Fruit fly (Drosophila melanogaster) whole organism, embryonic: ENCODE results near the gene CG8419.
A peak's percentile ranks its signal among the peaks of the same experiment; 100 is the strongest.

Source experiments
- Adf1 ChIP-seq: fragments of 200-800 bp; sonication (Bioruptor generic); IDR thresholded peaks from 2 replicates; pipeline ENCODE4 v1.3.6; 2022; ENCODE audit warnings: missing biosample characterization, missing genetic modification characterization
- Awh ChIP-seq: fragments of 200-800 bp; sonication (Bioruptor generic); IDR thresholded peaks from 2 replicates; pipeline ENCODE4, ENCODE4 v1.3.6; 2022; ENCODE audit warnings: missing biosample characterization, missing genetic modification characterization
- CG10543 ChIP-seq: fragments of 200-800 bp; sonication (Bioruptor generic); optimal IDR thresholded peaks from 3 replicates; lab custom pipeline; 2017; ENCODE audit warnings: missing biosample characterization, mild to moderate bottlenecking, missing genetic modification characterization, moderate library complexity
- CG11247 ChIP-seq: fragments of 200-800 bp; sonication (Bioruptor generic); IDR thresholded peaks from 2 replicates; pipeline ENCODE4 v1.3.6; 2022; ENCODE audit warnings: missing biosample characterization, missing genetic modification characterization
- CG12744 ChIP-seq: fragments of 200-800 bp; sonication (Bioruptor generic); optimal IDR thresholded peaks from 2 replicates; lab custom pipeline; 2016; ENCODE audit warnings: missing biosample characterization, missing genetic modification characterization
- CG12942 ChIP-seq: fragments of 200-800 bp; sonication (Bioruptor generic); optimal IDR thresholded peaks from 3 replicates; lab custom pipeline; 2016; ENCODE audit warnings: missing biosample characterization, missing genetic modification characterization
- CG13123 ChIP-seq: fragments of 200-800 bp; sonication (Bioruptor generic); optimal IDR thresholded peaks from 2 replicates; lab custom pipeline; 2016; ENCODE audit warnings: missing biosample characterization, missing genetic modification characterization
- CG13287 ChIP-seq: fragments of 200-800 bp; sonication (Bioruptor generic); IDR thresholded peaks from 2 replicates; pipeline ENCODE4 v1.3.6; 2022; ENCODE audit warnings: missing biosample characterization, missing genetic modification characterization; ENCODE audit not compliant: partially characterized antibody
- CG14860 ChIP-seq: fragments of 200-800 bp; sonication (Bioruptor generic); IDR thresholded peaks from 3 replicates; pipeline ENCODE4 v1.3.6; 2022; ENCODE audit warnings: missing biosample characterization, missing genetic modification characterization; ENCODE audit not compliant: partially characterized antibody
- CG30431 ChIP-seq: fragments of 200-800 bp; sonication (Bioruptor generic); optimal IDR thresholded peaks from 2 replicates; lab custom pipeline; 2017; ENCODE audit warnings: missing biosample characterization, missing genetic modification characterization
- CG3838 ChIP-seq: fragments of 200-800 bp; sonication (Bioruptor generic); optimal IDR thresholded peaks from 3 replicates; lab custom pipeline; 2016; ENCODE audit warnings: missing biosample characterization, missing genetic modification characterization
- CG6254 ChIP-seq: fragments of 200-800 bp; sonication (Bioruptor generic); optimal IDR thresholded peaks from 3 replicates; lab custom pipeline; 2017; ENCODE audit warnings: mild to moderate bottlenecking, missing biosample characterization, missing genetic modification reagents, missing genetic modification characterization
- Fer1 ChIP-seq: fragments of 200-800 bp; sonication (Bioruptor generic); optimal IDR thresholded peaks from 2 replicates; lab custom pipeline; 2017; ENCODE audit warnings: missing biosample characterization, mild to moderate bottlenecking, missing genetic modification characterization
- H2.0 ChIP-seq: fragments of 200-800 bp; sonication (Bioruptor generic); IDR thresholded peaks from 2 replicates; pipeline ENCODE4 v1.3.6; 2022; ENCODE audit warnings: missing biosample characterization, missing genetic modification characterization
- HLH54F ChIP-seq: fragments of 200-800 bp; sonication (Bioruptor generic); optimal IDR thresholded peaks from 3 replicates; lab custom pipeline; 2016; ENCODE audit warnings: missing biosample characterization, missing genetic modification characterization
- Med ChIP-seq: fragments of 200-800 bp; sonication (Bioruptor generic); peaks from one replicate; lab custom pipeline; 2016; ENCODE audit warnings: missing biosample characterization, missing genetic modification characterization, mild to moderate bottlenecking, inconsistent platforms, moderate library complexity
- NC2β ChIP-seq: fragments of 200-800 bp; sonication (Bioruptor generic); optimal IDR thresholded peaks from 2 replicates; lab custom pipeline; 2016; ENCODE audit warnings: missing biosample characterization, missing genetic modification characterization
- Ptx1 ChIP-seq: fragments of 200-800 bp; sonication (Bioruptor generic); IDR thresholded peaks from 2 replicates; pipeline ENCODE4 v1.3.6; 2022; ENCODE audit warnings: missing biosample characterization, missing genetic modification characterization
- Rx ChIP-seq: fragments of 200-800 bp; sonication (Bioruptor generic); IDR thresholded peaks from 2 replicates; pipeline ENCODE4 v1.3.6; 2022; ENCODE audit warnings: missing biosample characterization, missing genetic modification characterization
- Usf ChIP-seq: fragments of 200-800 bp; sonication (Bioruptor generic); optimal IDR thresholded peaks from 2 replicates; lab custom pipeline; 2017; ENCODE audit warnings: missing genotype, missing biosample characterization, missing genetic modification characterization
- bigmax ChIP-seq: fragments of 200-800 bp; sonication (Bioruptor generic); optimal IDR thresholded peaks from 2 replicates; lab custom pipeline; 2018; ENCODE audit warnings: missing biosample characterization, mild to moderate bottlenecking, missing genetic modification characterization
- chinmo ChIP-seq: fragments of 200-800 bp; sonication (Bioruptor generic); IDR thresholded peaks from 4 replicates; pipeline ENCODE4 v1.3.6; 2022; ENCODE audit warnings: missing biosample characterization, missing genetic modification characterization; ENCODE audit not compliant: partially characterized antibody
- crol ChIP-seq: fragments of 200-800 bp; sonication (Bioruptor generic); IDR thresholded peaks from 2 replicates; pipeline ENCODE4 v1.3.6; 2022; ENCODE audit warnings: missing biosample characterization, missing genetic modification characterization
- dimm ChIP-seq: fragments of 200-800 bp; sonication (Bioruptor generic); IDR thresholded peaks from 2 replicates; pipeline ENCODE4 v1.3.6; 2022; ENCODE audit warnings: missing biosample characterization, missing genetic modification characterization
- disco-r ChIP-seq: fragments of 200-800 bp; sonication (Bioruptor generic); optimal IDR thresholded peaks from 2 replicates; lab custom pipeline; 2016; ENCODE audit warnings: missing biosample characterization, missing genetic modification characterization
- dmrt11E ChIP-seq: fragments of 200-800 bp; sonication (Bioruptor generic); optimal IDR thresholded peaks from 3 replicates; lab custom pipeline; 2018; ENCODE audit warnings: missing biosample characterization, mild to moderate bottlenecking, missing genetic modification characterization, moderate library complexity
- esg ChIP-seq: fragments of 200-800 bp; sonication (Bioruptor generic); conservative IDR thresholded peaks from 2 replicates; pipeline ENCODE4 v1.3.6; 2022; ENCODE audit warnings: missing biosample characterization, missing genetic modification characterization
- gem ChIP-seq: fragments of 200-800 bp; sonication (Bioruptor generic); optimal IDR thresholded peaks from 2 replicates; lab custom pipeline; 2019; ENCODE audit warnings: missing biosample characterization, mild to moderate bottlenecking, missing genetic modification characterization, moderate library complexity
- her ChIP-seq: fragments of 200-800 bp; sonication (Bioruptor generic); optimal IDR thresholded peaks from 2 replicates; lab custom pipeline; 2016; ENCODE audit warnings: missing biosample characterization, missing genetic modification characterization
- hkb ChIP-seq, 2 experiments: fragments of 200-800 bp in 1 of 2; fragments of >200 bp in 1 of 2; sonication (Bioruptor generic) in 1 of 2; IDR thresholded peaks in 1 of 2; optimal IDR thresholded peaks in 1 of 2; 2 replicates each; pipeline versions ENCODE4 v1.3.6 to Lab custom; 2017 to 2022; ENCODE audit warnings: missing biosample characterization in 1 of 2, missing genetic modification characterization in 1 of 2
- lov ChIP-seq, 2 experiments: fragments of 200-800 bp in 1 of 2; fragments of >200 bp in 1 of 2; sonication (Bioruptor generic) in 1 of 2; IDR thresholded peaks in 1 of 2; optimal IDR thresholded peaks in 1 of 2; 2 replicates in 1 of 2; 3 replicates in 1 of 2; pipeline versions ENCODE4 v1.3.6 to Lab custom; 2017 to 2022; ENCODE audit warnings: missing biosample characterization in 1 of 2, missing genetic modification characterization in 1 of 2
- mam ChIP-seq: fragments of 200-800 bp; sonication (Bioruptor generic); optimal IDR thresholded peaks from 3 replicates; lab custom pipeline; 2016; ENCODE audit warnings: missing biosample characterization, missing genetic modification characterization
- nau ChIP-seq: fragments of 200-800 bp; sonication (Bioruptor generic); optimal IDR thresholded peaks from 3 replicates; lab custom pipeline; 2017; ENCODE audit warnings: missing biosample characterization, mild to moderate bottlenecking, missing genetic modification characterization, missing genetic modification reagents
- p53 ChIP-seq: fragments of 200-800 bp; sonication (Bioruptor generic); optimal IDR thresholded peaks from 2 replicates; lab custom pipeline; 2016; ENCODE audit warnings: missing biosample characterization, missing genetic modification characterization
- pan ChIP-seq, 4 experiments: fragments of >200 bp in 3 of 4; fragments of 200-800 bp in 1 of 4; sonication (Bioruptor generic) in 1 of 4; optimal IDR thresholded peaks in 3 of 4; IDR thresholded peaks in 1 of 4; 2 replicates each; pipeline versions ENCODE4 v1.3.6 to Lab custom; 2017 to 2022; ENCODE audit warnings: missing biosample characterization in 2 of 4, missing genetic modification characterization in 2 of 4, mixed read lengths in 1 of 4
- prd ChIP-seq, 3 experiments: fragments of >200 bp in 2 of 3; fragments of 200-800 bp in 1 of 3; sonication (Bioruptor generic) in 1 of 3; optimal IDR thresholded peaks in 2 of 3; IDR thresholded peaks in 1 of 3; 2 replicates in 2 of 3; 3 replicates in 1 of 3; pipeline versions ENCODE4 v1.3.6 to Lab custom; 2017 to 2022; ENCODE audit warnings: missing biosample characterization in 1 of 3, missing genetic modification characterization in 1 of 3
- ro ChIP-seq: fragments of 200-800 bp; sonication (Bioruptor generic); IDR thresholded peaks from 2 replicates; pipeline ENCODE4 v1.3.6; 2022; ENCODE audit warnings: missing biosample characterization, missing genetic modification characterization
- run ChIP-seq: fragments of 200-800 bp; sonication (Bioruptor generic); optimal IDR thresholded peaks from 3 replicates; lab custom pipeline; 2018; ENCODE audit warnings: missing biosample characterization, mild to moderate bottlenecking, missing genetic modification characterization
- sd ChIP-seq: fragments of 200-800 bp; sonication (Bioruptor generic); optimal IDR thresholded peaks from 3 replicates; lab custom pipeline; 2018; ENCODE audit warnings: missing biosample characterization, mild to moderate bottlenecking, missing genetic modification characterization, moderate library complexity
- slp2 ChIP-seq: fragments of 200-800 bp; sonication (Bioruptor generic); optimal IDR thresholded peaks from 2 replicates; lab custom pipeline; 2016; ENCODE audit warnings: missing biosample characterization, missing genetic modification characterization
- unc-4 ChIP-seq: fragments of 200-800 bp; sonication (Bioruptor generic); IDR thresholded peaks from 2 replicates; pipeline ENCODE4 v1.3.6; 2022; ENCODE audit warnings: missing biosample characterization, missing genetic modification characterization; ENCODE audit not compliant: partially characterized antibody
- zfh1 ChIP-seq: fragments of 200-800 bp; sonication (Bioruptor generic); IDR thresholded peaks from 3 replicates; pipeline ENCODE4 v1.3.6; 2022; ENCODE audit warnings: missing biosample characterization, missing genetic modification characterization

Gene CG8419

DNA sequence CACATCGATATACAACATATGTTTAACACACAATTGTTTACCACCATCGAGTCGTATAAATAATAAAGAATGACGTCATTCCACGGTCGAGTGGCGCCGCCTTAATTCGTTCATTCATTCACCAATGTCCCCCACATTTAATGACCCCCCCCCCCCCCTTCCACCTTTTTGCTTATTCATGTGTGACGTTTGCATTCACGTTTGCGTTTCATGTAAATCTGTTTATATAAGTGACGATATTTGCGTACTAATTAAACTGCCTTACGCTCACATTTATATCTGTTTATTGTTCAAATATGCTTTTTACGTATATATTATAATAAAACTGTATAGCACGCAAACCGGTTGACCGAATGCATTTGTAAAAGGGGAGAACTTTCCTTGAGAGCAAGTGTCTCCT, 27.6 kb downstream of the CG8419 start (continued):
- TF ChIP-seq HLH54F (GFP tag; lab: Kevin White, UChicago) (no peak), hkb (optimal IDR thresholded peaks at IDR 0.05; lab: Kevin White, UChicago) (no peak), hkb (GFP tag; IDR thresholded peaks at IDR 0.05; lab: Robert Waterston, UW) (no peak), p53 (GFP tag; lab: Kevin White, UChicago) (no peak), H2.0 (GFP tag; lab: Robert Waterston, UW) (no peak), zfh1 (no peak), CG13123 (no peak), CG14860 (GFP tag; lab: Robert Waterston, UW) (no peak), disco-r (GFP tag; lab: Kevin White, UChicago) (no peak), prd (optimal IDR thresholded peaks at IDR 0.05; lab: Kevin White, UChicago) (no peak), prd (GFP tag; IDR thresholded peaks at IDR 0.05; lab: Robert Waterston, UW) (no peak), Ptx1 (GFP tag; lab: Robert Waterston, UW) (no peak), CG6254 (GFP tag; lab: Kevin White, UChicago) (no peak), NC2β (GFP tag; lab: Kevin White, UChicago) (no peak), chinmo (GFP tag; lab: Robert Waterston, UW) (peak; percentile 92; the same call in 3 of the 4 replicates), mam (GFP tag; lab: Kevin White, UChicago) (no peak), CG30431 (GFP tag; lab: Kevin White, UChicago) (no peak), CG3838 (no peak), dimm (GFP tag; lab: Robert Waterston, UW) (no peak), CG12942 (GFP tag; lab: Kevin White, UChicago) (no peak), Fer1 (no peak), Adf1 (GFP tag; lab: Robert Waterston, UW) (no peak), her (GFP tag; lab: Kevin White, UChicago) (no peak), crol (GFP tag; lab: Robert Waterston, UW) (peak; percentile 47; the same call in 1 of the 2 replicates), Med (GFP tag; lab: Kevin White, UChicago) (peak; percentile 28), sd (tag; lab: Kevin White, UChicago) (peak; percentile 56), dmrt11E (tag; lab: Kevin White, UChicago) (no peak), unc-4 (GFP tag; lab: Robert Waterston, UW) (no peak), CG11247 (GFP tag; lab: Robert Waterston, UW) (no peak), run (tag; lab: Kevin White, UChicago) (no peak), bigmax (GFP tag; lab: Kevin White, UChicago) (no peak), lov (optimal IDR thresholded peaks at IDR 0.05; lab: Kevin White, UChicago) (no peak), lov (GFP tag; IDR thresholded peaks at IDR 0.05; lab: Robert Waterston, UW) (no peak), ro (GFP tag; lab: Robert Waterston, UW) (no peak), esg (GFP tag; lab: Robert Waterston, UW) (no peak), CG13287 (no peak), gem (tag; lab: Kevin White, UChicago) (no peak), CG12744 (GFP tag; lab: Kevin White, UChicago) (no peak), slp2 (no peak), pan (optimal IDR thresholded peaks at IDR 0.05; lab: Kevin White, UChicago) (no peak), pan (GFP tag; optimal IDR thresholded peaks at IDR 0.05 in 1 of 2, IDR thresholded peaks at IDR 0.05 in 1 of 2) (no peak), Awh (no peak; the same call in 1 of the 2 replicates), Rx (GFP tag; lab: Robert Waterston, UW) (no peak), Usf (GFP tag; lab: Kevin White, UChicago) (no peak), nau (GFP tag; lab: Kevin White, UChicago) (no peak), CG10543 (GFP tag; lab: Kevin White, UChicago) (peak; percentile 48)
